Fruit fly (Drosophila melanogaster): ENCODE measurements around the gene CG17298.

CG17298 gene

DNA sequence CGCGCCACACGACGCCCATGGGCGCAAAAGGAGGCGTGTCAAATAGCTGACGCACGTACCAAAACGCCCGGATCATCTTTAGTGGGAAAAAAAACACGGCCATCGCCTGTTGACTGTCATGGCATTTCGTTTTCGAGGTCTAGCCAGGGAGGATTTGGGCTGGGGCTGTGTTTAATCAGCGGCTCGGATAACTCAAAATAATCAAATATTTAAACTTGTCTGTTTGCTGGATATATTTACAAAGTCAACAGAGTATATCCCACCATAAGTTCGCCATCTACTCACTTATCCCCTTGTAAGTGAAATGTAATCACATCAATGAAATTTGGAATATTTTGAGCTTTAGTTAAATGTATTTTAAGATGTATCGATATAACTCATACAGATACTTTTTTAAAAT lies 22.2 kb upstream of the CG17298 start:
- TF ChIP-seq bab1 (GFP tag; optimal IDR thresholded peaks at IDR 0.05) (no peak), Clk (GFP tag; optimal IDR thresholded peaks at IDR 0.05) (no peak), CG33017 (tag; optimal IDR thresholded peaks at IDR 0.05) (no peak), Hr96 (GFP tag; optimal IDR thresholded peaks at IDR 0.05) (no peak), pad (GFP tag; optimal IDR thresholded peaks at IDR 0.05) (no peak), CG12768 (GFP tag; optimal IDR thresholded peaks at IDR 0.05) (no peak), cic (GFP tag; optimal IDR thresholded peaks at IDR 0.05) (no peak), CG7101 (tag; optimal IDR thresholded peaks at IDR 0.05) (no peak), Crg-1 (GFP tag; optimal IDR thresholded peaks at IDR 0.05) (no peak), CG11617 (GFP tag; optimal IDR thresholded peaks at IDR 0.05) (no peak), CG5204 (GFP tag; optimal IDR thresholded peaks at IDR 0.05) (no peak), CG1620 (GFP tag; optimal IDR thresholded peaks at IDR 0.05) (no peak), CG7045 (GFP tag; optimal IDR thresholded peaks at IDR 0.05) (no peak), tj (GFP tag; optimal IDR thresholded peaks at IDR 0.05) (no peak), kay (GFP tag; ENCODE audit: borderline replicate concordance) (no peak), cnc (optimal IDR thresholded peaks at IDR 0.05) (no peak), CG14711 (tag; optimal IDR thresholded peaks at IDR 0.05) (no peak), ovo (GFP tag; optimal IDR thresholded peaks at IDR 0.05) (no peak), Mnt (GFP tag; optimal IDR thresholded peaks at IDR 0.05) (no peak), toe (GFP tag; optimal IDR thresholded peaks at IDR 0.05) (no peak)

DNA sequence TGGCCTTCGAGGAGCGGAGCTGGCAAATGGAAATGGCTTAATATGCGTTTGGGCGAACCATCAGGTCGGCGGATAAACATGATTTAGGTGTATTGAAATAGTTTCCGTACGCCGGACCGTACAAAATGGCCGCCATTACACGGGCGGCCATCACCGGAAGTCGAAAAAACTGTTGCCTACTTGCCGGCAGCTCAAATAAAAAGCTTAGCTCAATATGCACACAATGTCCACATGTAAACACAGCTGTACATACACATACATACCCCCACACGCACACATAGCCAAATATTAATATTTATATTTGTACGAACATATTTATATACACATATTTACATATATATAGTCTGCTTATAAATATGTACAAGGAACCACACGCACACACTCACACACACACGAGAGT lies 19.8 kb upstream of the CG17298 start:
- TF ChIP-seq bab1 (GFP tag; optimal IDR thresholded peaks at IDR 0.05) (peak; percentile 1), CG33017 (tag; optimal IDR thresholded peaks at IDR 0.05) (no peak)

DNA sequence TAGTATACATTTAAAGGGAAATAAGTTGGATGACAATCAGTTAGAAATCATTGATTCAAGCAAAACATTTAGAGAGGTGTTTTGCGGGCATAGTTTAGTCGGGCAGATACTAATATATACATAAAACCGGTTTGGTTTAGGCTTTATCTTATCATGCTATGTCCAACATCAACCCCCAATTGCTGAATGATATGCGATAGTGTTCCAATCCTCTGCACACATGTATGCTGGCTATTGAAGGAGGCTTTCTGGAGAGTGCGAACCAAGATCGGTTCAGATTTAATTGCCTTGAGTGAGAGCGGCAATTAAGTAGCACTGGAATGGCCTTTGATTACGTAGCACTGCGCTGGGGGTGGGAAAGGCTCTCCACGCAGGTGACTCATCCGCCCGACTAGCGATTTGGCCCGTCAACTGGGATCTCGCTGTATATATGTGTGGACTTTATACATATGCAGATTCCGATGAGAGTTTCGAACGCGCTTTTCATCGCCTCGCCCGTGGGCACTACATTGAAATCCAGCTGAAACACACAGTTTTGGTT lies 15.0 kb upstream of the CG17298 start:
- TF ChIP-seq kay (GFP tag; ENCODE audit: borderline replicate concordance) = peak; percentile 32
- TF ChIP-seq Hr96 (GFP tag; optimal IDR thresholded peaks at IDR 0.05) = no peak
- TF ChIP-seq Mnt (GFP tag; optimal IDR thresholded peaks at IDR 0.05) = no peak
- TF ChIP-seq Crg-1 (GFP tag; optimal IDR thresholded peaks at IDR 0.05) = no peak
- TF ChIP-seq CG12768 (GFP tag; optimal IDR thresholded peaks at IDR 0.05) = peak; percentile 19
- TF ChIP-seq bab1 (GFP tag; optimal IDR thresholded peaks at IDR 0.05) = no peak
- no peak for TF ChIP-seq cic (GFP tag; optimal IDR thresholded peaks at IDR 0.05)
- TF ChIP-seq CG7101 (tag; optimal IDR thresholded peaks at IDR 0.05) = no peak
- no peak for TF ChIP-seq CG14711 (tag; optimal IDR thresholded peaks at IDR 0.05)
- TF ChIP-seq CG7045 (GFP tag; optimal IDR thresholded peaks at IDR 0.05) = no peak
- no peak for TF ChIP-seq toe (GFP tag; optimal IDR thresholded peaks at IDR 0.05)

DNA sequence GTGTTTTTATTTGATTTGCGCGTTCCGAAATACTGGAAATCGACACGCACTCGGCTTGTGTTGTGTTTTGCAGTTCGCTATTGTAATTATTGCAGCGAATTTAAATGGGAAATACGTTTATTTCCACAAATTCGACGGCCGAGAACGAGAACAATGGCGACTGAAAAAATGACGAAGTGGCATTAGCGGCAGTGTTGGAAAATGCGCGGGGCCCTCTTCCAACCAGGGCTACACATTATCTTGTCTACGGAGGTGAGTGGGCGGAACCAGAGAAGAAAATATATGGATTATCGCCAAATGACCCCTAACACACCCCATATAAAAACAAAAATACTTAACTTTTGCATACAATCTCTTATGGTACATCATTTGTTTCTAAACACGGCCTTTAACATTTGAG lies 14.1 kb upstream of the CG17298 start, which contains the start of gene Rab1:
TSS of gene Rab1 (minus strand) at position 188 of the 400 bp plus-strand sequence.
- TF ChIP-seq CG11617 (GFP tag; optimal IDR thresholded peaks at IDR 0.05) (peak; percentile 10), CG12768 (GFP tag; optimal IDR thresholded peaks at IDR 0.05) (peak; percentile 65), Hr96 (GFP tag; optimal IDR thresholded peaks at IDR 0.05) (peak; percentile 72), CG33017 (tag; optimal IDR thresholded peaks at IDR 0.05) (peak; percentile 29), Crg-1 (GFP tag; optimal IDR thresholded peaks at IDR 0.05) (peak; percentile 80), kay (GFP tag; ENCODE audit: borderline replicate concordance) (peak; percentile 61), CG1620 (GFP tag; optimal IDR thresholded peaks at IDR 0.05) (peak; percentile 73), toe (GFP tag; optimal IDR thresholded peaks at IDR 0.05) (peak; percentile 63), CG7101 (tag; optimal IDR thresholded peaks at IDR 0.05) (peak; percentile 61), CG7045 (GFP tag; optimal IDR thresholded peaks at IDR 0.05) (peak; percentile 19), Clk (GFP tag; optimal IDR thresholded peaks at IDR 0.05) (no peak), cic (GFP tag; optimal IDR thresholded peaks at IDR 0.05) (peak; percentile 42), CG5204 (GFP tag; optimal IDR thresholded peaks at IDR 0.05) (no peak), Mnt (GFP tag; optimal IDR thresholded peaks at IDR 0.05) (peak; percentile 71), tj (GFP tag; optimal IDR thresholded peaks at IDR 0.05) (peak; percentile 42), CG14711 (tag; optimal IDR thresholded peaks at IDR 0.05) (peak; percentile 17), ovo (GFP tag; optimal IDR thresholded peaks at IDR 0.05) (peak; percentile 40), cnc (optimal IDR thresholded peaks at IDR 0.05) (no peak), pad (GFP tag; optimal IDR thresholded peaks at IDR 0.05) (peak; percentile 50), bab1 (GFP tag; optimal IDR thresholded peaks at IDR 0.05) (peak; percentile 68)

DNA sequence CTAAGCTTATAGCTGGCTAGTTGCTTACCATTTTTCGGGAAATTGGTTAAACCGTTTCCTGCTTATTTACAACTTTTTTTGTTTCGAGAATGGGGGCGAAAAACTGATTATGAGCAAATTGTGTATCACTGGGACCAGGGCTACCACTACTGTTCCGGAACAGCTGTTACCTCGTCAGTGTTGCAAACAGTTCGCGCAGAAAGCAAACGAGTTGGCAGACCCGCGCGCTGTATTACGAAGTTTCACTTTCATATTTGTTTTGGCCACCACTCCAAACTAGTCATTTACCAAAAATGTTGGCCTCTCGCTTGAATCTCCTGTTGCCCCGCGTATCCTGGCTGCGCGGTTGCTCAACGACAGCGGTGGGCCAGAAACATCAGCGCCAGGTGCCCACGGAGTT lies 13.1 kb upstream of the CG17298 start, which contains the start of the genes AP-2sigma and Idi:
TSS of gene AP-2sigma (minus strand) at position 153 of the 400 bp plus-strand sequence.
TSS of gene Idi (plus strand) at position 204 of the 400 bp plus-strand sequence.
- no peak for TF ChIP-seq ovo (GFP tag; optimal IDR thresholded peaks at IDR 0.05)
- TF ChIP-seq cnc (optimal IDR thresholded peaks at IDR 0.05) = no peak
- no peak for TF ChIP-seq toe (GFP tag; optimal IDR thresholded peaks at IDR 0.05)
- peak; percentile 58 for TF ChIP-seq pad (GFP tag; optimal IDR thresholded peaks at IDR 0.05)
- peak; percentile 26 for TF ChIP-seq CG14711 (tag; optimal IDR thresholded peaks at IDR 0.05)
- peak; percentile 22 for TF ChIP-seq CG12768 (GFP tag; optimal IDR thresholded peaks at IDR 0.05)
- peak; percentile 11 for TF ChIP-seq CG33017 (tag; optimal IDR thresholded peaks at IDR 0.05)
- peak; percentile 51 for TF ChIP-seq CG7101 (tag; optimal IDR thresholded peaks at IDR 0.05)
- peak; percentile 65 for TF ChIP-seq Crg-1 (GFP tag; optimal IDR thresholded peaks at IDR 0.05)
- TF ChIP-seq tj (GFP tag; optimal IDR thresholded peaks at IDR 0.05) = peak; percentile 26
- TF ChIP-seq CG5204 (GFP tag; optimal IDR thresholded peaks at IDR 0.05) = no peak
- TF ChIP-seq CG1620 (GFP tag; optimal IDR thresholded peaks at IDR 0.05) = peak; percentile 55
- no peak for TF ChIP-seq Hr96 (GFP tag; optimal IDR thresholded peaks at IDR 0.05)
- peak; percentile 28 for TF ChIP-seq CG7045 (GFP tag; optimal IDR thresholded peaks at IDR 0.05)
- TF ChIP-seq cic (GFP tag; optimal IDR thresholded peaks at IDR 0.05) = peak; percentile 63
- TF ChIP-seq bab1 (GFP tag; optimal IDR thresholded peaks at IDR 0.05) = peak; percentile 31
- TF ChIP-seq Clk (GFP tag; optimal IDR thresholded peaks at IDR 0.05) = peak; percentile 47
- no peak for TF ChIP-seq kay (GFP tag; ENCODE audit: borderline replicate concordance)
- peak; percentile 55 for TF ChIP-seq Mnt (GFP tag; optimal IDR thresholded peaks at IDR 0.05)
- TF ChIP-seq CG11617 (GFP tag; optimal IDR thresholded peaks at IDR 0.05) = peak; percentile 34

Data from whole organism, adult.